Worm (Caenorhabditis elegans) whole organism, L3 larva: ENCODE measurements around the gene nhr-35.
A peak's percentile ranks its signal among the peaks of the same experiment; 100 is the strongest.

Experiments
- R02D3.7 ChIP-seq: fragments of 150-350 bp; optimal IDR thresholded peaks from 2 replicates; lab custom pipeline; 2014; ENCODE audit warnings: missing biosample characterization, missing genetic modification characterization
- ZK546.5 ChIP-seq: sonication (generic microtip); optimal IDR thresholded peaks from 2 replicates; lab custom pipeline; 2017; ENCODE audit warnings: missing biosample characterization, missing genetic modification characterization
- aly-2 ChIP-seq: fragments of 150-350 bp; optimal IDR thresholded peaks from 2 replicates; lab custom pipeline; 2014; ENCODE audit warnings: missing biosample characterization, missing genetic modification characterization
- ama-1 ChIP-seq: fragments of 150-350 bp; optimal IDR thresholded peaks from 2 replicates; lab custom pipeline; 2018
- ceh-16 ChIP-seq: sonication (generic microtip); optimal IDR thresholded peaks from 2 replicates; lab custom pipeline; 2017; ENCODE audit warnings: missing biosample characterization, missing genetic modification characterization
- ceh-28 ChIP-seq: fragments of 150-350 bp; optimal IDR thresholded peaks from 2 replicates; lab custom pipeline; 2014; ENCODE audit warnings: missing biosample characterization, missing genetic modification reagents, missing genetic modification characterization
- ceh-9 ChIP-seq: sonication (generic microtip); optimal IDR thresholded peaks from 2 replicates; lab custom pipeline; 2018; ENCODE audit warnings: missing biosample characterization, missing genetic modification characterization
- egl-27 ChIP-seq: sonication (generic microtip); optimal IDR thresholded peaks from 4 replicates; lab custom pipeline; 2017; ENCODE audit warnings: missing biosample characterization, missing genetic modification reagents, missing genetic modification characterization
- egl-5 ChIP-seq: fragments of 150-350 bp; optimal IDR thresholded peaks from 2 replicates; lab custom pipeline; 2017; ENCODE audit warnings: missing biosample characterization, missing genetic modification reagents, missing genetic modification characterization, inconsistent platforms
- elt-2 ChIP-seq: sonication (generic microtip); optimal IDR thresholded peaks from 2 replicates; lab custom pipeline; 2016; ENCODE audit warnings: missing genetic modification reagents, mild to moderate bottlenecking, missing genetic modification characterization, missing compliant biosample characterization
- elt-3 ChIP-seq, 3 experiments: fragments of 150-350 bp in 1 of 3; sonication (generic microtip) in 2 of 3; optimal IDR thresholded peaks; 2 replicates in 2 of 3; 4 replicates in 1 of 3; lab custom pipeline; 2014 to 2017; ENCODE audit warnings: missing biosample characterization in 3 of 3, missing genetic modification characterization in 3 of 3
- eor-1 ChIP-seq, 2 experiments: fragments of 150-350 bp; optimal IDR thresholded peaks; 2 replicates each; lab custom pipeline; 2014 to 2018; ENCODE audit warnings: missing biosample characterization in 2 of 2, missing genetic modification characterization in 2 of 2
- fkh-10 ChIP-seq: sonication (generic microtip); optimal IDR thresholded peaks from 2 replicates; lab custom pipeline; 2017; ENCODE audit warnings: missing biosample characterization, missing genetic modification reagents, missing genetic modification characterization
- fkh-2 ChIP-seq: fragments of 150-350 bp; optimal IDR thresholded peaks from 2 replicates; lab custom pipeline; 2014; ENCODE audit warnings: missing biosample characterization, missing genetic modification reagents, missing genetic modification characterization
- fos-1 ChIP-seq: fragments of 150-350 bp; optimal IDR thresholded peaks from 2 replicates; lab custom pipeline; 2014; ENCODE audit warnings: missing biosample characterization, missing genetic modification characterization
- hmg-11 ChIP-seq: sonication (generic microtip); optimal IDR thresholded peaks from 2 replicates; lab custom pipeline; 2016; ENCODE audit warnings: missing genetic modification characterization, missing compliant biosample characterization
- jun-1 ChIP-seq: fragments of 150-350 bp; optimal IDR thresholded peaks from 2 replicates; lab custom pipeline; 2014; ENCODE audit warnings: missing biosample characterization, missing genetic modification reagents, missing genetic modification characterization
- lin-15B ChIP-seq: fragments of 150-350 bp; optimal IDR thresholded peaks from 2 replicates; lab custom pipeline; 2014; ENCODE audit warnings: missing biosample characterization, missing genetic modification characterization
- lin-39 ChIP-seq: fragments of 150-350 bp; optimal IDR thresholded peaks from 2 replicates; lab custom pipeline; 2018; ENCODE audit warnings: missing biosample characterization, missing genetic modification reagents, missing genetic modification characterization
- lsy-12 ChIP-seq: sonication (generic microtip); optimal IDR thresholded peaks from 2 replicates; lab custom pipeline; 2016; ENCODE audit warnings: mild to moderate bottlenecking, missing genetic modification characterization, missing compliant biosample characterization
- mdl-1 ChIP-seq: fragments of 150-350 bp; optimal IDR thresholded peaks from 2 replicates; lab custom pipeline; 2014; ENCODE audit warnings: missing biosample characterization, missing genetic modification characterization
- mml-1 ChIP-seq: fragments of 150-350 bp; sonication (generic microtip); optimal IDR thresholded peaks from 3 replicates; lab custom pipeline; 2014; ENCODE audit warnings: missing biosample characterization, missing genetic modification characterization
- nfya-1 ChIP-seq: sonication (generic microtip); optimal IDR thresholded peaks from 2 replicates; lab custom pipeline; 2017; ENCODE audit warnings: missing genetic modification characterization, mild to moderate bottlenecking, missing compliant biosample characterization, antibody characterized with exemption, moderate library complexity; ENCODE audit not compliant: insufficient read depth
- nhr-11 ChIP-seq: fragments of 150-350 bp; optimal IDR thresholded peaks from 2 replicates; lab custom pipeline; 2014; ENCODE audit warnings: missing biosample characterization, missing genetic modification characterization
- nhr-12 ChIP-seq: fragments of 150-350 bp; optimal IDR thresholded peaks from 2 replicates; lab custom pipeline; 2014; ENCODE audit warnings: missing biosample characterization, missing genetic modification characterization
- nhr-23 ChIP-seq: fragments of 150-350 bp; optimal IDR thresholded peaks from 2 replicates; lab custom pipeline; 2014; ENCODE audit warnings: missing biosample characterization, missing genetic modification reagents, missing genetic modification characterization
- nhr-237 ChIP-seq: fragments of 150-350 bp; optimal IDR thresholded peaks from 2 replicates; lab custom pipeline; 2014; ENCODE audit warnings: missing biosample characterization, missing genetic modification characterization
- nhr-25 ChIP-seq: sonication (generic microtip); optimal IDR thresholded peaks from 2 replicates; lab custom pipeline; 2017; ENCODE audit warnings: missing biosample characterization, missing genetic modification characterization
- nhr-28 ChIP-seq: fragments of 150-350 bp; optimal IDR thresholded peaks from 2 replicates; lab custom pipeline; 2014; ENCODE audit warnings: missing biosample characterization, missing genetic modification characterization
- nhr-43 ChIP-seq: sonication (generic microtip); optimal IDR thresholded peaks from 2 replicates; lab custom pipeline; 2016; ENCODE audit warnings: mild to moderate bottlenecking, missing genetic modification characterization, missing compliant biosample characterization; ENCODE audit not compliant: poor library complexity, severe bottlenecking
- nhr-67 ChIP-seq: fragments of 150-350 bp; optimal IDR thresholded peaks from 2 replicates; lab custom pipeline; 2014; ENCODE audit warnings: missing biosample characterization, missing genetic modification characterization
- nhr-76 ChIP-seq: fragments of 150-350 bp; sonication (generic microtip); optimal IDR thresholded peaks from 5 replicates; lab custom pipeline; 2014; ENCODE audit warnings: missing biosample characterization, missing genetic modification characterization
- nhr-77 ChIP-seq: fragments of 150-350 bp; optimal IDR thresholded peaks from 2 replicates; lab custom pipeline; 2014; ENCODE audit warnings: missing biosample characterization, missing genetic modification characterization
- pha-4 ChIP-seq: fragments of 150-350 bp; optimal IDR thresholded peaks from 2 replicates; lab custom pipeline; 2014; ENCODE audit warnings: missing biosample characterization, missing genetic modification reagents, missing genetic modification characterization
- pqm-1 ChIP-seq: fragments of 150-350 bp; optimal IDR thresholded peaks from 2 replicates; lab custom pipeline; 2017; ENCODE audit warnings: missing biosample characterization, missing genetic modification characterization, inconsistent platforms
- sea-2 ChIP-seq: fragments of 150-350 bp; sonication (generic microtip); optimal IDR thresholded peaks from 4 replicates; lab custom pipeline; 2014; ENCODE audit warnings: missing biosample characterization, missing genetic modification reagents, missing genetic modification characterization
- skn-1 ChIP-seq: fragments of 150-350 bp; optimal IDR thresholded peaks from 2 replicates; lab custom pipeline; 2014; ENCODE audit warnings: missing biosample characterization, missing genetic modification characterization
- snpc-4 ChIP-seq: fragments of 150-350 bp; optimal IDR thresholded peaks from 2 replicates; lab custom pipeline; 2014; ENCODE audit warnings: missing biosample characterization, missing genetic modification characterization
- tbx-2 ChIP-seq: sonication (generic microtip); optimal IDR thresholded peaks from 2 replicates; lab custom pipeline; 2016; ENCODE audit warnings: mild to moderate bottlenecking, missing genetic modification characterization, missing compliant biosample characterization
- zag-1 ChIP-seq: fragments of 150-350 bp; optimal IDR thresholded peaks from 2 replicates; lab custom pipeline; 2014; ENCODE audit warnings: missing biosample characterization, missing genetic modification characterization
- ztf-11 ChIP-seq: fragments of 150-350 bp; optimal IDR thresholded peaks from 2 replicates; lab custom pipeline; 2014; ENCODE audit warnings: missing biosample characterization, missing genetic modification characterization

Gene nhr-35

ce11 chrX:4507122-4507681, 25.3 kb upstream of the nhr-35 start:
- TF ChIP-seq ama-1 (lab: Kevin White, UChicago) (no peak), nhr-77 (tag; lab: Kevin White, UChicago) (no peak), pha-4 (tag; lab: Kevin White, UChicago) (peak; percentile 67), pqm-1 (peak; percentile 57), nhr-25 (tag; lab: Kevin White, UChicago) (peak; percentile 24), elt-3 (tag; optimal IDR thresholded peaks at IDR 0.05; lab: Kevin White, UChicago) (no peak), jun-1 (tag; lab: Kevin White, UChicago) (peak; percentile 34), ceh-28 (tag; lab: Kevin White, UChicago) (peak; percentile 1), elt-2 (tag; lab: Kevin White, UChicago) (peak; percentile 63)

DNA sequence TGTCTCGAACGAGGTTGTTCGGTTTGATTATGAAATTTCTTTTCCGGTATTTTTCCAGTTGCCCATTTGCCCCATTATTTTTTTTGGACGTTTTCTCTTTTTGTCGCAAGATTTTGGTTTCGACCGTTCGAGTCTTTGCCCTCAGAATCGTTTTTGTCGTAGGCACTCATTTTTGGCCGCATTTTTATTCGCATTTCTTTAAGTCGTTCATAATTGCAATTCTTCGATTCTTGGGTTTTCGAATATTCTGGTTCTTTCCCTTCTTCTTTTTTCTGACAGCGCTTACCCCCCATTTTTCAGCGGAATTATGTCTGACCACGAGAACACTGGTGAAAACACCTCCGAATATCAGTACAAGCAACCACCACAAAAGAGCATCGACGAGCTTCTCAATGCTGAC, 24.3 kb upstream of the nhr-35 start, which contains the start of gene rhi-1:
Gene rhi-1, plus strand, starts transcription at position 301 of the 400 bp plus-strand sequence.
- no peak for TF ChIP-seq nhr-76 (tag; lab: Kevin White, UChicago)
- no peak for TF ChIP-seq eor-1 (tag; optimal IDR thresholded peaks at IDR 0.05; lab: Kevin White, UChicago)
- no peak for TF ChIP-seq fkh-10
- no peak for TF ChIP-seq ZK546.5 (tag; lab: Kevin White, UChicago)
- no peak for TF ChIP-seq ceh-16 (tag; lab: Kevin White, UChicago)
- no peak for TF ChIP-seq zag-1 (tag; lab: Kevin White, UChicago)
- TF ChIP-seq sea-2 (GFP tag; lab: Kevin White, UChicago), result no peak
- TF ChIP-seq nhr-237, result no peak
- TF ChIP-seq nhr-11 (tag; lab: Kevin White, UChicago), result no peak
- no peak for TF ChIP-seq nfya-1 (tag; lab: Kevin White, UChicago)
- no peak for TF ChIP-seq mml-1 (tag; lab: Kevin White, UChicago)
- TF ChIP-seq fos-1 (tag; lab: Kevin White, UChicago), result no peak
- no peak for TF ChIP-seq nhr-43 (tag; lab: Kevin White, UChicago)
- TF ChIP-seq ceh-9, result no peak

- no peak for TF ChIP-seq ztf-11
- TF ChIP-seq nhr-67 (tag; lab: Kevin White, UChicago), result no peak
- TF ChIP-seq nhr-28, result no peak
- TF ChIP-seq nfya-1 (tag; lab: Kevin White, UChicago), result peak; percentile 46
- TF ChIP-seq fos-1 (tag; lab: Kevin White, UChicago), result no peak
- peak; percentile 20 for TF ChIP-seq elt-2 (tag; lab: Kevin White, UChicago)
- TF ChIP-seq egl-27 (tag; lab: Kevin White, UChicago), result no peak
- TF ChIP-seq ceh-9, result no peak
- TF ChIP-seq elt-3 (tag; optimal IDR thresholded peaks at IDR 0.05; lab: Kevin White, UChicago), result no peak
- no peak for TF ChIP-seq nhr-77 (tag; lab: Kevin White, UChicago)
- no peak for TF ChIP-seq R02D3.7 (tag; lab: Kevin White, UChicago)
- TF ChIP-seq nhr-25 (tag; lab: Kevin White, UChicago), result peak; percentile 11
- no peak for TF ChIP-seq fkh-2 (tag; lab: Kevin White, UChicago)
- TF ChIP-seq hmg-11, result peak; percentile 0
- peak; percentile 45 for TF ChIP-seq snpc-4 (tag; lab: Kevin White, UChicago)
- TF ChIP-seq, all 47 proteins: peak for 5
These were observed 18.8 kb upstream of the nhr-35 start, which contains the start of gene spr-3 for ce11 chrX:4513657-4514143. TSS of gene spr-3 (plus strand) at chrX:4514093.

DNA sequence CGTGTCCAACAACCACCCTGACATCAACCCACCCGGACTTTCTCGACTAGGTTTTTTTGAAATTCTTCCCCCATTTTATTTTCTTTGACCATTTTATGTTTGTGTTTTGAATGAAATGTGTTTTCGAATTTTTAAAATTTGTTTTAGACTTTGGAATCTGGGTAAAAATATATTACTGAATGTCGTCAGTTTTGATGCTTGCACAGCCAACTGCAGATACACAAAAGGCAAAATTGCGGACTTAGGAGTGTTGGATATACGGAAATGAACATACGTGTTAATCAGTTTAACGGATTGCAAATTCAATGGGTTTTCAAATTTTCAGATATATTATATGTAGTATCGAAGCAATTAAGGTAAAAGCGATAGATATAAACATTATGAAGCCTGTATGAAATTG, 15.7 kb upstream of the nhr-35 start:
- TF ChIP-seq ceh-9 (no peak), jun-1 (tag; lab: Kevin White, UChicago) (no peak), skn-1 (no peak), nhr-237 (no peak), R02D3.7 (tag; lab: Kevin White, UChicago) (no peak), hmg-11 (no peak), elt-2 (tag; lab: Kevin White, UChicago) (peak; percentile 2), nfya-1 (tag; lab: Kevin White, UChicago) (peak; percentile 62), pha-4 (tag; lab: Kevin White, UChicago) (peak; percentile 29)

- TF ChIP-seq ztf-11 (no peak), tbx-2 (tag; lab: Kevin White, UChicago) (no peak), mdl-1 (tag; lab: Kevin White, UChicago) (no peak), elt-2 (tag; lab: Kevin White, UChicago) (no peak), ceh-28 (tag; lab: Kevin White, UChicago) (peak; percentile 33), aly-2 (tag; lab: Kevin White, UChicago) (no peak), mml-1 (tag; lab: Kevin White, UChicago) (no peak), ama-1 (lab: Kevin White, UChicago) (no peak), ceh-9 (no peak), lin-15B (tag; lab: Kevin White, UChicago) (no peak), nhr-43 (tag; lab: Kevin White, UChicago) (peak; percentile 79), nhr-23 (tag; lab: Kevin White, UChicago) (peak; percentile 91), lin-39 (tag; lab: Kevin White, UChicago) (no peak), nhr-11 (tag; lab: Kevin White, UChicago) (no peak), lsy-12 (tag; lab: Kevin White, UChicago) (peak; percentile 27), nfya-1 (tag; lab: Kevin White, UChicago) (peak; percentile 42), sea-2 (GFP tag; lab: Kevin White, UChicago) (no peak), fkh-10 (no peak), elt-3 (tag; optimal IDR thresholded peaks at IDR 0.05; lab: Kevin White, UChicago) (peak in 1 of 3 experiments; percentile 54), nhr-12 (tag; lab: Kevin White, UChicago) (no peak), nhr-237 (no peak), egl-5 (tag; lab: Kevin White, UChicago) (no peak)
These were observed 12.5 kb upstream of the nhr-35 start for ce11 chrX:4519968-4520367.
